Comparison of ENCODE assay signal across 1 fruit fly cellular context in the genomic region with DNA sequence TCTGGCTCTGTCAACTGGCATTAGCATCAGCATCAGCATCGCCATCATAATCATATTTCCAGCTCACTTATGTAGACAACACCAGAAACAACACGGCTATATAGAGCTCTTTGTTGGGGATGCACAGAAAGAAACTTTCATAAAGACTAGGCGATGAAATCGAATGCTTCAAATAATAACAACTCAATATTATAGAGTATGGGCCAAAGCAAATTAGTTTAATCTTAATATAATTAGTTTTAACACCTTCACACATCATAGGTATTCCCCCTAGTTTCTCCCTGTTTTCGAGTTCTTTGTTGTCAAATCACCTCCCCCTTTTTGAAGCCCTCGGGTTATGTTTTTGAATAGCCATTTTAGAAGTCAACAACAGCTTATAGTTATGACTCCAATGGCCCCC.
TF ChIP-seq lines count a peak whose summit lies in the region.

No protein-coding gene starts in this region.

TF ChIP-seq in whole organism, embryonic, 481 proteins besides CTCF, POLR2A, EP300 and RAD21 (continued from another document):
- TF ChIP-seq HLH3B (GFP tag; IDR thresholded peaks at IDR 0.05; lab: Robert Waterston, UW) (peak; percentile 43; the same call in 1 of the 2 replicates), Sox102F (GFP tag; optimal IDR thresholded peaks at IDR 0.05; lab: Kevin White, UChicago) (peak; percentile 51), ac (GFP tag; optimal IDR thresholded peaks at IDR 0.05; lab: Kevin White, UChicago) (no peak), CG7987 (GFP tag; optimal IDR thresholded peaks at IDR 0.05; lab: Kevin White, UChicago) (no peak), Sry-δ (GFP tag; optimal IDR thresholded peaks at IDR 0.05; lab: Kevin White, UChicago) (no peak), Xrp1 (GFP tag; IDR thresholded peaks at IDR 0.05; lab: Robert Waterston, UW) (peak; percentile 25; the same call in 1 of the 2 replicates), CG1603 (tag; optimal IDR thresholded peaks at IDR 0.05; lab: Kevin White, UChicago) (peak; percentile 6), sna (GFP tag; IDR thresholded peaks at IDR 0.05; lab: Robert Waterston, UW; ENCODE audit: partially characterized antibody) (no peak), stc (GFP tag; IDR thresholded peaks at IDR 0.05; lab: Robert Waterston, UW) (peak; percentile 36), CG11247 (GFP tag; IDR thresholded peaks at IDR 0.05; lab: Robert Waterston, UW) (no peak), gem (tag; optimal IDR thresholded peaks at IDR 0.05; lab: Kevin White, UChicago) (peak; percentile 42), fd3F (GFP tag; optimal IDR thresholded peaks at IDR 0.05; lab: Kevin White, UChicago) (no peak), phol (tag; optimal IDR thresholded peaks at IDR 0.05; lab: Kevin White, UChicago) (peak; percentile 35), Xbp1 (GFP tag; optimal IDR thresholded peaks at IDR 0.05; lab: Kevin White, UChicago) (peak; percentile 16), Med (GFP tag; lab: Kevin White, UChicago) (peak; percentile 64), ap (GFP tag; IDR thresholded peaks at IDR 0.05; lab: Robert Waterston, UW) (0 out of 2 replicates have a peak, but pooled peaks have one; percentile 21), Camta (GFP tag; optimal IDR thresholded peaks at IDR 0.05; lab: Kevin White, UChicago) (no peak), CG4730 (GFP tag; IDR thresholded peaks at IDR 0.05; lab: Robert Waterston, UW) (0 out of 2 replicates have a peak, but pooled peaks have one; percentile 17), tin (GFP tag; optimal IDR thresholded peaks at IDR 0.05; lab: Kevin White, UChicago) (peak; percentile 8), ranshi (GFP tag; IDR thresholded peaks at IDR 0.05; lab: Robert Waterston, UW) (no peak), Hr51 (GFP tag; optimal IDR thresholded peaks at IDR 0.05; lab: Kevin White, UChicago) (peak in 1 of 2 experiments; percentile 29), Blimp-1 (GFP tag; optimal IDR thresholded peaks at IDR 0.05; lab: Kevin White, UChicago) (peak; percentile 57), Drgx (GFP tag; IDR thresholded peaks at IDR 0.05; lab: Robert Waterston, UW) (0 out of 2 replicates have a peak, but pooled peaks have one; percentile 50), CG17328 (GFP tag; IDR thresholded peaks at IDR 0.05; lab: Robert Waterston, UW) (no peak), al (GFP tag; IDR thresholded peaks at IDR 0.05; lab: Robert Waterston, UW) (no peak), sima (GFP tag; optimal IDR thresholded peaks at IDR 0.05; lab: Kevin White, UChicago) (no peak), CG8924 (tag; optimal IDR thresholded peaks at IDR 0.05; lab: Kevin White, UChicago) (no peak), Chrac-16 (GFP tag; optimal IDR thresholded peaks at IDR 0.05; lab: Kevin White, UChicago) (no peak), nerfin-2 (GFP tag; IDR thresholded peaks at IDR 0.05; lab: Robert Waterston, UW; ENCODE audit: partially characterized antibody) (no peak), Dad (GFP tag; optimal IDR thresholded peaks at IDR 0.05; lab: Kevin White, UChicago) (no peak), Ada2b (GFP tag; IDR thresholded peaks at IDR 0.05; lab: Robert Waterston, UW) (0 out of 2 replicates have a peak, but pooled peaks have one; percentile 20), CG10366 (GFP tag; IDR thresholded peaks at IDR 0.05; lab: Robert Waterston, UW) (peak; percentile 46), CG9817 (tag; optimal IDR thresholded peaks at IDR 0.05; lab: Kevin White, UChicago) (no peak), C15 (GFP tag; IDR thresholded peaks at IDR 0.05; lab: Robert Waterston, UW) (no peak), CG11504 (tag; optimal IDR thresholded peaks at IDR 0.05; lab: Kevin White, UChicago) (peak; percentile 61), CG9215 (GFP tag; IDR thresholded peaks at IDR 0.05; lab: Robert Waterston, UW) (no peak), zfh1 (GFP tag; IDR thresholded peaks at IDR 0.05; lab: Robert Waterston, UW) (0 out of 3 replicates have a peak, but pooled peaks have one; percentile 29), MTF-1 (GFP tag; optimal IDR thresholded peaks at IDR 0.05; lab: Kevin White, UChicago; ENCODE audit: borderline replicate concordance) (no peak), bigmax (GFP tag; optimal IDR thresholded peaks at IDR 0.05; lab: Kevin White, UChicago) (no peak), CG3995 (GFP tag; optimal IDR thresholded peaks at IDR 0.05; lab: Kevin White, UChicago) (no peak), CG15269 (tag; optimal IDR thresholded peaks at IDR 0.05; lab: Kevin White, UChicago) (peak; percentile 21), CG10543 (GFP tag; optimal IDR thresholded peaks at IDR 0.05; lab: Kevin White, UChicago) (no peak), MESR4 (GFP tag; optimal IDR thresholded peaks at IDR 0.05; lab: Kevin White, UChicago) (no peak), dpn (GFP tag; optimal IDR thresholded peaks at IDR 0.05; lab: Kevin White, UChicago) (no peak), tgo (GFP tag; IDR thresholded peaks at IDR 0.05; lab: Robert Waterston, UW) (peak; percentile 23; the same call in 1 of the 3 replicates), CG6791 (GFP tag; IDR thresholded peaks at IDR 0.05; lab: Robert Waterston, UW; ENCODE audit: partially characterized antibody) (no peak), CG14441 (GFP tag; IDR thresholded peaks at IDR 0.05; lab: Robert Waterston, UW) (0 out of 2 replicates have a peak, but pooled peaks have one; percentile 5), CG15011 (GFP tag; optimal IDR thresholded peaks at IDR 0.05; lab: Kevin White, UChicago) (no peak), CG32772 (GFP tag; IDR thresholded peaks at IDR 0.05; lab: Robert Waterston, UW) (0 out of 2 replicates have a peak, but pooled peaks have one; percentile 25), Pdp1 (GFP tag; optimal IDR thresholded peaks at IDR 0.05; lab: Kevin White, UChicago) (peak in 1 of 2 experiments; percentile 11), CG13296 (GFP tag; optimal IDR thresholded peaks at IDR 0.05; lab: Kevin White, UChicago) (no peak), CG7372 (GFP tag; IDR thresholded peaks at IDR 0.05; lab: Robert Waterston, UW) (no peak), Elba2 (GFP tag; optimal IDR thresholded peaks at IDR 0.05; lab: Kevin White, UChicago) (no peak), CG2875 (GFP tag; optimal IDR thresholded peaks at IDR 0.05; lab: Kevin White, UChicago) (no peak), CG32767 (GFP tag; IDR thresholded peaks at IDR 0.05; lab: Robert Waterston, UW) (peak; percentile 42; the same call in 1 of the 2 replicates), Ets65A (GFP tag; lab: Kevin White, UChicago) (peak; percentile 53), CG17385 (GFP tag; optimal IDR thresholded peaks at IDR 0.05; lab: Kevin White, UChicago) (no peak), Ssrp (tag; optimal IDR thresholded peaks at IDR 0.05; lab: Kevin White, UChicago) (peak; percentile 11), CG31441 (GFP tag; IDR thresholded peaks at IDR 0.05; lab: Robert Waterston, UW) (peak; percentile 20; the same call in 1 of the 2 replicates), dysf (GFP tag; IDR thresholded peaks at IDR 0.05; lab: Robert Waterston, UW) (peak; percentile 46; the same call in 2 of the 3 replicates), YL-1 (GFP tag; optimal IDR thresholded peaks at IDR 0.05; lab: Kevin White, UChicago) (no peak), dmrt99B (tag; optimal IDR thresholded peaks at IDR 0.05; lab: Kevin White, UChicago) (peak; percentile 28), seq (GFP tag; IDR thresholded peaks at IDR 0.05; lab: Robert Waterston, UW) (peak; percentile 62), dati (GFP tag; IDR thresholded peaks at IDR 0.05; lab: Robert Waterston, UW) (0 out of 2 replicates have a peak, but pooled peaks have one; percentile 20), Myb (GFP tag; optimal IDR thresholded peaks at IDR 0.05; lab: Kevin White, UChicago) (no peak), lov (optimal IDR thresholded peaks at IDR 0.05; lab: Kevin White, UChicago) (no peak), lov (GFP tag; IDR thresholded peaks at IDR 0.05; lab: Robert Waterston, UW) (no peak), CG4617 (GFP tag; optimal IDR thresholded peaks at IDR 0.05; lab: Kevin White, UChicago; ENCODE audit: borderline replicate concordance) (no peak), BtbVII (GFP tag; optimal IDR thresholded peaks at IDR 0.05; lab: Kevin White, UChicago) (no peak), CG6689 (GFP tag; IDR thresholded peaks at IDR 0.05; lab: Robert Waterston, UW) (peak; percentile 55), sens (GFP tag; lab: Kevin White, UChicago) (peak; percentile 78), MBD-R2 (GFP tag; IDR thresholded peaks at IDR 0.05; lab: Robert Waterston, UW) (no peak)
